Worm (Caenorhabditis elegans) whole organism, dauer: ENCODE results near the gene bath-38.
"Not testable (repeated sequence)": the region's sequence is repeated elsewhere in the genome, so short reads cannot be mapped to it uniquely, and the experiment has no call there.

Experiments
- unc-62 ChIP-seq: sonication (generic microtip); optimal IDR thresholded peaks from 2 replicates; lab custom pipeline; 2017; ENCODE audit warnings: missing biosample characterization, missing genetic modification reagents, missing genetic modification characterization

The bath-38 gene

ce11 chrII:10044961-10045360, at the start of gene bath-38, which contains the start of gene F52H3.11:
Gene bath-38, minus strand, starts transcription at chrII:10045270.
Gene F52H3.11, minus strand, starts transcription at chrII:10045163.
- TF ChIP-seq unc-62 = no peak

ce11 chrII:10094190-10094923, 49.3 kb upstream of the bath-38 start, which contains the start of gene lact-2:
Gene lact-2, plus strand, starts transcription at chrII:10094873.
- no peak for TF ChIP-seq unc-62

- TF ChIP-seq unc-62 = no peak
Measured at ce11 chrII:10093120-10093519, 48.0 kb upstream of the bath-38 start.

DNA sequence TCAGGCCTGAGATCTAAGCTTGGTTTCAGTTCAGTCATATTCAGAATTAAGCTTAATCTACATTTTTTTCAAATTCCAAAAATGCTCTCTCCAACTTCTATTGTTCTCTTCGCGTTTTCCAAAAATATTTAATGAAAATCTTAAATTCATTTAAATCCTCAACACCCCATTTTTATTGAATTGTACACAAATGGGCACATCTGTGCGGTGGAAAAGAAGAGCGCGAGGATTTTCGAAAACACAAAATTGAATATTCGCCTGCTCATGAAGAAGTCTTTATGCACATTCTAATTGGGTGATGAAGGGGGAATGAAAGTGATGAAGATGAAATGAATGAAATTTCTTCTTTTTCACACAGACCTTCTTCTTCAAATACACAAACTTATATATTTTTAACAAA, 39.4 kb upstream of the bath-38 start:
- no peak for TF ChIP-seq unc-62

ce11 chrII:10075794-10076193, 30.7 kb upstream of the bath-38 start:
- no peak for TF ChIP-seq unc-62

DNA sequence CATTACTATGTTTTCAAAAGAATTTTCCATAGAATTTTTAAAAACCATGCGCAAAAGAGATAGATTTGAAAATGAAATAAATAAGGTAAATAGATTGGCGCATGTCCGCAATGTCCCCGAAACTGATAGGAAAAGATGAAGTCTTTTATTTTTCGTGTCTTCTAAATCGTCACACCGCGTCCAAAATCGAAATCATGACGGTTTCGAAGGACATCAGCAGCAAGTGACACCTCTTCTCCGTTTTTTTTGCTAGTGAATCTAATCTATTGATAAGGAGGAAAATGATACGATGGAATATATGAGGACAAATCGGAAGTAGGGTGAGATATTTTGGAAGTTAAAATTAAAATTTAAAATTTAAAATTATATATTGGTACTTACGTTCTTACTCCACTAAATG, 28.9 kb upstream of the bath-38 start:
- no peak for TF ChIP-seq unc-62

DNA sequence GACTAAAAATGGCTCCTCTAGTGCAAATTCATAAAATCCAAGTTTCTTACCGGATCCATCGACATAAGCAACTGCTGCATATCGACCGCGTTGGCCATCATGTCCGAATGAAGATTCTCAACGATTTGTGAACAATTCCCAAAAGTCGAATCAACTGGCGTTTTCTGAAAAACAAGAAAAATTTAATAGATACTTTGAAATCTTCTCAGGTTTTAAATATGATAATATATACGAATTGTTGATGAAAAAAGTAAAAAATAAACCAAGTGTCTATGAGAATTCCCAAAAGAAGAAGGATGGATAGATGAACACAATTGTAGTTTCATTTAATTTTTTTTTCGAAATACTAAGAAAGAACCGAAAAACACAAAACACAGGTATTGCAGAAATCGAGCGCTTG, 22.7 kb upstream of the bath-38 start, which contains the start of gene die-1:
Gene die-1, minus strand, starts transcription at position 101 of the 400 bp plus-strand sequence.
- TF ChIP-seq unc-62 = no peak

- no peak for TF ChIP-seq unc-62
Measured at ce11 chrII:10065472-10065871, 20.4 kb upstream of the bath-38 start.

- no peak for TF ChIP-seq unc-62
Measured at ce11 chrII:10060508-10060907, 15.4 kb upstream of the bath-38 start, which contains the start of gene stg-1. Gene stg-1, minus strand, starts transcription at chrII:10060660.

ce11 chrII:10056545-10057038, 11.5 kb upstream of the bath-38 start, which contains the start of gene C18D1.2:
Gene C18D1.2, plus strand, starts transcription at chrII:10056988.
- no peak for TF ChIP-seq unc-62

ce11 chrII:10051485-10051884, 6.4 kb upstream of the bath-38 start:
- no peak for TF ChIP-seq unc-62

- no peak for TF ChIP-seq unc-62
Measured at ce11 chrII:10048568-10048967, 3.5 kb upstream of the bath-38 start, which contains the start of gene flp-4. Gene flp-4, plus strand, starts transcription at chrII:10048868.

DNA sequence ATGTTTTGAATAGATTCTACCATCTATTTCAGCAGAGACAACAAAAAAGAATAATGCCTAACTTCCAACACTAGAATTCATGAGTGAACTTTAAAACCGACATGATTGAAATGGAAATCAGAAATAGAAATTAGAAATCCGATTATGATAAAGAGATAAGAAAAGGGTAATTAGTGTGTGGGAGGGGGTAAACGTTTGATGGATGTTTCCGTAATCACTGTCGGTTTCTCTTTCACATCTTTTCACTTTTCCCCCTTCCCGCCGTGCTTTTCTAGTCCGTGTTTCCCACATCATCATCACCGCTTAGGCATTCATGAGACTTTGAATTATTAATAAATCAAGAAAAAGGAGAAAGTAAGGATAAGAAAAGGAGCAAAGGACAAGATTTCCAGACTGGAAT, 600 bp upstream of the bath-38 start:
- no peak for TF ChIP-seq unc-62

DNA sequence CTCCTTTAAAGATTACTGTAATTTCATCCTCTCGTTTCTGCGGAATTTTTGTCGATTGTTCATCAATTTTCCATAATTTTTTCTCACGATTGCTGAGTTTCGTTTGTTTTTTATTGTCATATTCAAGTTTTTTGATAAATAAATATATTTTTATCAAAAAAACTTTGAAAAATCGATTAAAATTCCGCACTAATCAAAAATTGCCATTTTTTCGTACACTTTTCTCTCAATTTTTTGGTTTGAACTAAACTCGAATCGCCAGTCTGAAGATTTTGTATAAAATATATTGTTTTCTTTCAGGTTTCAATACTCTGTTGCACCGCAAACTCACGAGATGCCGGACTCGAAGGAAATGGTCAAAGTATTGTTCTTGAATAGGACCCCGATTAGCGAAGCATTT, 4.2 kb downstream of the bath-38 start, which contains the start of gene ogr-2:
Gene ogr-2, plus strand, starts transcription at position 301 of the 400 bp plus-strand sequence.
- TF ChIP-seq unc-62 = no peak

DNA sequence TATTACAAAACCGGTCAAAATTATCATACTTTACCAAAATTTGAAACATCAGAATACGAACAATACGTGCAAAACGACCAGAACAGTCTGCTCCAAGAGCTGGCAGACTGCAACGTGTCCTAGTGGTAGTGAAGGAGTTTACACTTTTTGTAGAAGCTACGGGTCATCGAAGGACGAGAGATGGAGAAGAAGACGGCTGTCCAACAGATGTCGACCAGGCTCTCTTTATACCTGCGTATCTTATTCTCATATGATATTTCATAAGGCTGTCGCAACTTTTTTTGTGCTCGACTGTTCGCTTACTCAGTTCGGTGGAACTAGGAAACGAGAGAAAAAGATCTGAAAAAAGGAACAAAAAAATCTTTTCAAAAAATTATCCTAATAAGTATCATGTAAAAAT, 5.3 kb downstream of the bath-38 start, which contains the start of gene let-268:
Gene let-268, minus strand, starts transcription at position 182 of the 400 bp plus-strand sequence.
- no peak for TF ChIP-seq unc-62

ce11 chrII:10035425-10035824, 9.6 kb downstream of the bath-38 start:
- TF ChIP-seq unc-62 = no peak

- TF ChIP-seq unc-62 = not testable (repeated sequence)
Measured at ce11 chrII:10033163-10033871, 11.8 kb downstream of the bath-38 start, which contains the start of gene mtcu-2. Gene mtcu-2, minus strand, starts transcription at chrII:10033213.
